Fruit fly (Drosophila melanogaster): ENCODE measurements around the gene CG8097.

Gene CG8097

DNA sequence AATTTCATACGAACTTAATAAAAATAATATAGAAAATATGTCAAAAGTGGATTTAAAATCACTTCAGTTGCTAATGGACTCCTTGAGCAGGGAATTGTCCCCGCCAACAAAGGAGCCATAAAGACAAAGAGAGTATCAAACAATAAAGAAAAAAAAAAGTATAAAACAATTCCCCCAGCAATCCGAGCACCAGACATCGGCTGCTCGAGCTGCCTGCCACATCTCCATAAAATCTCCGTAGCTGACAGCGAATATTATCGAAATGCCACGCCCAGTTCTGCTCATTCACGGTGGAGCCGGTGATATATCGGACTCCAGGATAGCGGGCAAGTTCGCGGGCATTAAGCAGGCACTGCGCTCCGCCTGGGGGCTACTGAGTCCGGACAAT, 14.0 kb upstream of the CG8097 start, which contains the start of gene CG7860 (continued):
- TF ChIP-seq Eip75B (GFP tag; optimal IDR thresholded peaks at IDR 0.05) (no peak), Hr38 (GFP tag; optimal IDR thresholded peaks at IDR 0.05) (no peak), lz (GFP tag; optimal IDR thresholded peaks at IDR 0.05) (no peak), CG6276 (GFP tag; optimal IDR thresholded peaks at IDR 0.05) (no peak), CG10631 (GFP tag; optimal IDR thresholded peaks at IDR 0.05) (no peak), CG6854 (GFP tag; optimal IDR thresholded peaks at IDR 0.05) (no peak), achi (GFP tag; optimal IDR thresholded peaks at IDR 0.05) (no peak)

DNA sequence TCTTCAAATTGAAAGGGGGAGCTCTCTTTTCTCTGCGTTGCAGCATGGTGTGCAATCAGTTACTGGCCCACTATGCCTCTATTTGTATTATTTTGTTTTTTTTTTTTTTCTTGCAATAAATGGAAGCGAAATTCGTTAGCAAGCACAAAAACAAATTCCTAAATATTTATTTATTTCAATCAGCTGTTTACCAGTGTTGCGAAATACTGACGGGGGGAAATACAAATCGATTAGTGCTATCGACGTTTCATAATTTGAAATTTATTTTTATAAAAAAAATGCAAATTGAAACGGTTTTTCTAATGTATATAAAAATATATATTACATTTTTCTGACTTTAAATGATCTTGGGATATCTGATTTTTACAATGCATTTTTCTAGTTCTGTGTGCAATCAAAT, 11.0 kb upstream of the CG8097 start, which contains the start of gene CG15643:
Gene CG15643, minus strand, starts transcription at position 211 of the 400 bp plus-strand sequence.
- TF ChIP-seq fkh (GFP tag; optimal IDR thresholded peaks at IDR 0.05), result peak; percentile 45
- TF ChIP-seq Eip78C (GFP tag), result peak; percentile 64
- TF ChIP-seq Lpt (GFP tag; optimal IDR thresholded peaks at IDR 0.05), result no peak

dm6 chrX:15574384-15574783, 8.6 kb upstream of the CG8097 start, which contains the start of gene CG9213:
Gene CG9213, minus strand, starts transcription at chrX:15574535.
- peak; percentile 55 for TF ChIP-seq Eip78C (GFP tag)
- peak; percentile 4 for TF ChIP-seq esn (GFP tag; optimal IDR thresholded peaks at IDR 0.05)
- no peak for TF ChIP-seq topi (GFP tag; optimal IDR thresholded peaks at IDR 0.05)
- TF ChIP-seq fkh (GFP tag; optimal IDR thresholded peaks at IDR 0.05), result peak; percentile 78

- no peak for TF ChIP-seq Hr4 (GFP tag; optimal IDR thresholded peaks at IDR 0.05)
- TF ChIP-seq Eip75B (GFP tag; optimal IDR thresholded peaks at IDR 0.05), result no peak
- no peak for TF ChIP-seq CG9139 (GFP tag; optimal IDR thresholded peaks at IDR 0.05)
- no peak for TF ChIP-seq spab (GFP tag; optimal IDR thresholded peaks at IDR 0.05)
- TF ChIP-seq CG11902 (GFP tag; optimal IDR thresholded peaks at IDR 0.05), result no peak
- TF ChIP-seq CG34406 (GFP tag; optimal IDR thresholded peaks at IDR 0.05), result no peak
- TF ChIP-seq vri (GFP tag; optimal IDR thresholded peaks at IDR 0.05), result no peak
- TF ChIP-seq CG8119 (GFP tag; IDR thresholded peaks at IDR 0.05), result no peak
Observed at dm6 chrX:15575557-15575956, 7.4 kb upstream of the CG8097 start, which contains the start of gene CG42299. Gene CG42299, minus strand, starts transcription at chrX:15575683.

DNA sequence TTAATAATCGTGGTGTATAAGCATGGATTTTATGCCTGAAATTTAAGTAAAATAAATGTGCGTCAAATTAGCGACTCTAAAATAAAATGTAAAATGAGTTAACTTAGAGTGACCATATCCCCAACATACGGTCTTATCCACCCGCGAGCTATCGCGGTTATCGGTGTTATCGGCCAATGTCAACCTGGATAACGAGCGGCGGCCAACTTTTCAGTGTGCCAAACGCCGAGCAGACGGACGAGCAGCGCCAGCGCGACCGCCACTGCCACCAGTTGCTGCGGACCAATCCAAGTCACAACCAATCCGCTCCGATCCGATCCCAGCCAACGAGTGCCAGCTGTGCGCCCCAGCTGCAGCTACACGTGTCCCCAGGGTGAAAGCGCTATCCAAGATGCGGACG, 4.9 kb upstream of the CG8097 start, which contains the start of the genes cerv and CG7872:
Gene cerv, minus strand, starts transcription at position 129 of the 400 bp plus-strand sequence.
Gene CG7872, plus strand, starts transcription at position 163 of the 400 bp plus-strand sequence.
- TF ChIP-seq CG1621 (tag; optimal IDR thresholded peaks at IDR 0.05), result peak; percentile 20
- TF ChIP-seq fkh (GFP tag; optimal IDR thresholded peaks at IDR 0.05), result peak; percentile 27
- TF ChIP-seq CG8632 (GFP tag; optimal IDR thresholded peaks at IDR 0.05), result no peak
- TF ChIP-seq CG3919 (GFP tag; optimal IDR thresholded peaks at IDR 0.05), result peak; percentile 2
- no peak for TF ChIP-seq Ets96B (tag; optimal IDR thresholded peaks at IDR 0.05)
- no peak for TF ChIP-seq Hr39 (GFP tag; optimal IDR thresholded peaks at IDR 0.05)
- TF ChIP-seq CG11294 (GFP tag; IDR thresholded peaks at IDR 0.05), result no peak
- no peak for TF ChIP-seq CG15336 (GFP tag; IDR thresholded peaks at IDR 0.05)
- TF ChIP-seq Eip78C (GFP tag), result peak; percentile 27
- no peak for TF ChIP-seq eg (GFP tag; IDR thresholded peaks at IDR 0.05)
- TF ChIP-seq Sox14 (GFP tag; optimal IDR thresholded peaks at IDR 0.05), result no peak
- TF ChIP-seq CG4318 (GFP tag; optimal IDR thresholded peaks at IDR 0.05), result no peak
- no peak for TF ChIP-seq acj6 (GFP tag; optimal IDR thresholded peaks at IDR 0.05)
- no peak for TF ChIP-seq CG8119 (GFP tag; IDR thresholded peaks at IDR 0.05)
- TF ChIP-seq Hr38 (GFP tag; optimal IDR thresholded peaks at IDR 0.05), result no peak
- no peak for TF ChIP-seq Gug (GFP tag; IDR thresholded peaks at IDR 0.05)
- TF ChIP-seq pdm3 (GFP tag; optimal IDR thresholded peaks at IDR 0.05), result no peak
- no peak for TF ChIP-seq esn (GFP tag; optimal IDR thresholded peaks at IDR 0.05)
- no peak for TF ChIP-seq dsx (GFP tag; optimal IDR thresholded peaks at IDR 0.05; ENCODE audit: poor library complexity, severe bottlenecking)
- TF ChIP-seq Hr4 (GFP tag; optimal IDR thresholded peaks at IDR 0.05), result no peak
- TF ChIP-seq Met (GFP tag; optimal IDR thresholded peaks at IDR 0.05), result no peak
- TF ChIP-seq achi (GFP tag; optimal IDR thresholded peaks at IDR 0.05), result peak; percentile 52
